Worm (Caenorhabditis elegans): ENCODE data around the gene Y34B4A.10.

Y34B4A.10 gene

DNA sequence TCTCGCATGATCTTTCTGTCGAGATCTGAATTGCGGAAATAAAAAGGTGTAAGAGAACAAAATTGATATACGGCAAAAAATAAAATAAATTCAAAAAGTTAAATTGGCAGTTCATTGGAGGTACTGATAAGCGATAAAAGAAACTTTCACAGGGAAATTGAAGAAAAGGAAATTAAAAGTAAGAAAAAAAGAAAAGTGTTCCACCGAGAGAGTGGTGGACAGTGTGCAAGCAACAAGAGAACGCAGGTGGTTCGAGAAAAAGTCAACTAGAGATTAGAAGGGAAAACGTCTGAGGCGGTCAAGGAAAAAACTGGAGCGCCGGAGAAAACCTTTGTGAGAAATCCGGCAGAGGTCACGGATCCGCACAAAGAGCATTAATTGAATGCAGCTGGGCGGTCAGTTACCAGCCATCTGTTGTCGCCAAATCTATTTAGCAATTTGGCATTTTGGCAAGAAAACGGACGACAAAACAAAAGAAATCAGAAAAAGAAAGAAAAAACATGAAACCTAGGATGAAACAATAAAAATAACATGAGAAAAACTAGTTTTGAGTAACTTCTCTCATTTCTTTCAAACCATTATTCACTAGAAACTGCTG, 6.2 kb upstream of the Y34B4A.10 start, which contains the start of gene mtm-5:
Gene mtm-5, minus strand, starts transcription at position 27 of the 598 bp plus-strand sequence.
- TF ChIP-seq mes-2 (tag; optimal IDR thresholded peaks at IDR 0.05; ENCODE audit: poor library complexity, severe bottlenecking) (peak; percentile 32), egl-43 (GFP tag; IDR thresholded peaks at IDR 0.05) (no peak), nhr-28 (tag; optimal IDR thresholded peaks at IDR 0.05) (peak; percentile 57), hlh-11 (tag; optimal IDR thresholded peaks at IDR 0.05) (peak; percentile 55), pqm-1 (tag; optimal IDR thresholded peaks at IDR 0.05) (peak; percentile 68), lin-1 (GFP tag; IDR thresholded peaks at IDR 0.05) (peak; percentile 14; the same call in 1 of the 2 replicates), daf-19 (GFP tag; conservative IDR thresholded peaks at IDR 0.05) (no peak), unc-130 (GFP tag; optimal IDR thresholded peaks at IDR 0.05) (no peak), dmd-6 (GFP tag; IDR thresholded peaks at IDR 0.05) (peak; percentile 65; the same call in 1 of the 2 replicates), unc-39 (tag; optimal IDR thresholded peaks at IDR 0.05) (no peak), dve-1 (tag; optimal IDR thresholded peaks at IDR 0.05; ENCODE audit: insufficient read depth) (peak; percentile 57)

ce11 chrX:5244041-5244440, 5.7 kb upstream of the Y34B4A.10 start, which contains the start of gene Y34B4A.7:
TSS of gene Y34B4A.7 (plus strand) at chrX:5244337.
- TF ChIP-seq spr-1 (tag; optimal IDR thresholded peaks at IDR 0.05) (no peak), zip-2 (tag; optimal IDR thresholded peaks at IDR 0.05) (peak; percentile 41), php-3 (GFP tag; IDR thresholded peaks at IDR 0.05) (no peak), lsy-2 (tag; optimal IDR thresholded peaks at IDR 0.05) (peak in 1 of 2 experiments; percentile 83), zfp-3 (GFP tag; conservative IDR thresholded peaks at IDR 0.05) (no peak), ZK337.2 (GFP tag; IDR thresholded peaks at IDR 0.05) (no peak), nhr-28 (tag; optimal IDR thresholded peaks at IDR 0.05) (peak; percentile 65), fos-1 (tag; optimal IDR thresholded peaks at IDR 0.05) (no peak), ctbp-1 (GFP tag; IDR thresholded peaks at IDR 0.05) (peak; percentile 57; the same call in 1 of the 2 replicates), zfp-2 (tag; optimal IDR thresholded peaks at IDR 0.05) (no peak), nhr-10 (tag; optimal IDR thresholded peaks at IDR 0.05) (no peak), lim-7 (GFP tag; IDR thresholded peaks at IDR 0.05) (no peak), Y48G9A.11 (GFP tag; IDR thresholded peaks at IDR 0.05) (no peak), saeg-2 (GFP tag; IDR thresholded peaks at IDR 0.05) (no peak), ceh-28 (tag; optimal IDR thresholded peaks at IDR 0.05) (no peak), tag-97 (GFP tag; IDR thresholded peaks at IDR 0.05) (no peak), tra-1 (GFP tag; IDR thresholded peaks at IDR 0.05) (0 out of 2 replicates have a peak, but pooled peaks have one; percentile 26), rbr-2 (tag; optimal IDR thresholded peaks at IDR 0.05) (peak; percentile 73), mxl-2 (GFP tag; conservative IDR thresholded peaks at IDR 0.05) (no peak), nhr-76 (tag; optimal IDR thresholded peaks at IDR 0.05) (no peak), madf-9 (GFP tag; conservative IDR thresholded peaks at IDR 0.05) (no peak), F26F4.8 (GFP tag; conservative IDR thresholded peaks at IDR 0.05) (no peak), dmd-9 (GFP tag; IDR thresholded peaks at IDR 0.05) (no peak), pqm-1 (tag; optimal IDR thresholded peaks at IDR 0.05) (no peak), mdl-1 (tag; optimal IDR thresholded peaks at IDR 0.05) (no peak), jun-1 (tag; optimal IDR thresholded peaks at IDR 0.05) (no peak), snpc-1.2 (GFP tag; IDR thresholded peaks at IDR 0.05) (no peak), aha-1 (tag) (no peak), unc-130 (GFP tag; optimal IDR thresholded peaks at IDR 0.05) (no peak), R02D3.7 (tag; optimal IDR thresholded peaks at IDR 0.05) (no peak), F49E8.2 (tag; optimal IDR thresholded peaks at IDR 0.05; ENCODE audit: borderline replicate concordance) (no peak), nhr-25 (tag; optimal IDR thresholded peaks at IDR 0.05; ENCODE audit: borderline replicate concordance, insufficient read depth) (no peak), lin-38 (GFP tag; IDR thresholded peaks at IDR 0.05) (no peak), madf-5 (GFP tag; IDR thresholded peaks at IDR 0.05) (no peak), lin-1 (GFP tag; IDR thresholded peaks at IDR 0.05) (no peak), lir-3 (tag; optimal IDR thresholded peaks at IDR 0.05) (no peak), nhr-48 (tag; optimal IDR thresholded peaks at IDR 0.05) (peak; percentile 33), spr-3 (GFP tag; optimal IDR thresholded peaks at IDR 0.05) (no peak), T26A8.4 (GFP tag; IDR thresholded peaks at IDR 0.05) (peak; percentile 11; the same call in 1 of the 2 replicates), mep-1 (tag; optimal IDR thresholded peaks at IDR 0.05) (peak; percentile 93), mdt-29 (GFP tag; IDR thresholded peaks at IDR 0.05) (no peak)

All from whole organism, L4 larva.